Worm (Caenorhabditis elegans) whole organism, young adult: ENCODE measurements around the gene clc-29.

Source experiments
- F55B11.4 ChIP-seq: sonication (generic microtip); optimal IDR thresholded peaks from 2 replicates; lab custom pipeline; 2016; ENCODE audit warnings: missing compliant biosample characterization, missing genetic modification characterization, borderline replicate concordance; ENCODE audit not compliant: insufficient read depth
- atf-7 ChIP-seq: sonication (generic microtip); optimal IDR thresholded peaks from 2 replicates; lab custom pipeline; 2017; ENCODE audit warnings: mild to moderate bottlenecking, missing genetic modification characterization, missing compliant biosample characterization
- athp-1 ChIP-seq: sonication (generic microtip); optimal IDR thresholded peaks from 2 replicates; lab custom pipeline; 2017; ENCODE audit warnings: mild to moderate bottlenecking, missing genetic modification characterization, missing compliant biosample characterization
- rec-8 ChIP-seq, 2 experiments: sonication (generic microtip); optimal IDR thresholded peaks; 2 replicates each; lab custom pipeline; 2016; ENCODE audit warnings: mild to moderate bottlenecking in 2 of 2, missing genetic modification characterization in 2 of 2, missing genetic modification reagents in 2 of 2, missing genotype in 2 of 2, missing biosample characterization in 1 of 2, missing compliant biosample characterization in 1 of 2, moderate library complexity in 1 of 2
- unc-130 ChIP-seq: sonication (generic microtip); optimal IDR thresholded peaks from 2 replicates; lab custom pipeline; 2016; ENCODE audit warnings: missing genetic modification reagents, missing genetic modification characterization, missing compliant biosample characterization
- unc-62 ChIP-seq: fragments of 150-350 bp; optimal IDR thresholded peaks from 2 replicates; lab custom pipeline; 2014; ENCODE audit warnings: missing biosample characterization, missing genetic modification reagents, missing genetic modification characterization
- ztf-3 ChIP-seq: fragments of 200-800 bp; sonication (Bioruptor generic); optimal IDR thresholded peaks from 2 replicates; lab custom pipeline; 2018; ENCODE audit warnings: mild to moderate bottlenecking, missing genetic modification characterization, missing compliant biosample characterization

DNA sequence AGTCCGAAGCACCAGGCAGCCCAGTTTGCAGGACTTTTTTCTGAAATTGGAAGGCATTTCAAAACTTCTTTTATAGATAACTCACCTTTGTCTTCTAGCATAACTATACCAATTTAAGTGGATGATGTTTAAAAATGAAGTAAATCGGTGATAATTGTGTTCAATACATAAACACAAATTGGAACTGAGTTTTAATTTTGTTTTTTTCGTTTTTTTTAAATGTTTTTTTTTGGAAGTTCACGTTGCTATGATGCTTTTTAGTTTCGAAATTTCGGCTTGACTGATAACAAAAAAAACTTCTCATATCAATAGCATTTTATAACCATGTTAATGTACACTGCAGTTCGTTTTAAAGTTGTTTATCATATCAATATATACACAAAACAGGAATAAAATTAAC is 41.8 kb upstream of the clc-29 start, which contains the start of gene ZK353.4:
- TF ChIP-seq ztf-3 (GFP tag; lab: Kevin White, UChicago), result no peak
- no peak for TF ChIP-seq unc-130 (GFP tag; lab: Kevin White, UChicago)
- TF ChIP-seq unc-62 (GFP tag; lab: Kevin White, UChicago), result no peak
- TF ChIP-seq atf-7 (tag; lab: Kevin White, UChicago), result no peak
- TF ChIP-seq rec-8 (tag; optimal IDR thresholded peaks at IDR 0.05; lab: Kevin White, UChicago), result no peak
- no peak for TF ChIP-seq F55B11.4 (tag; lab: Kevin White, UChicago)
- no peak for TF ChIP-seq athp-1 (tag; lab: Kevin White, UChicago)
